Worm (Caenorhabditis elegans): Measurements from ENCODE around the gene R09E10.5.

The R09E10.5 gene

DNA sequence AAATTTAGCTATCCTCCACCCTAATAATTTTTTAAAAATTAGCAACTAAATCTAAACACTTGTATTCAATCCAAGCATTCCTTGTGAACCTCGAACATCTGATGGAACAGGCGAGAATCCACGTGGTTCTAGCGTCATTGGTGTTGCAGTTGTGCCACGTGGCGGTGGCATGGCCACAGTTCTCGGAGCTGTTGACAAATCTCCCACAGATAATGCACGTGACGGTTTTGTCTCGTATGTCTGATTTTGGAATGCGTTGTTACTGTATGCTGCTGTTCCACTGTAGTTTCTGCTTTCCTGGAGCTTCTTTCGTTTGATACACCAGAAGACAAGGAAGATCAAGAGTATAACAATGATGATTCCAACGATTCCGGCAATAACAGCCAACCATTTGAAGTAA is 6.1 kb downstream of the R09E10.5 start:
- no peak for TF ChIP-seq T22C8.4 (GFP tag; IDR thresholded peaks at IDR 0.05)
- TF ChIP-seq ref-1 (GFP tag; conservative IDR thresholded peaks at IDR 0.05) = no peak
- no peak for TF ChIP-seq flt-1 (GFP tag; IDR thresholded peaks at IDR 0.05)
- no peak for TF ChIP-seq tab-1 (GFP tag; IDR thresholded peaks at IDR 0.05)
- no peak for TF ChIP-seq ztf-23 (GFP tag; IDR thresholded peaks at IDR 0.05)
- no peak for TF ChIP-seq ztf-29 (GFP tag; IDR thresholded peaks at IDR 0.05)
- no peak for TF ChIP-seq med-1 (GFP tag; optimal IDR thresholded peaks at IDR 0.05; ENCODE audit: insufficient read depth)
- TF ChIP-seq cog-1 (tag; optimal IDR thresholded peaks at IDR 0.05) = no peak

DNA sequence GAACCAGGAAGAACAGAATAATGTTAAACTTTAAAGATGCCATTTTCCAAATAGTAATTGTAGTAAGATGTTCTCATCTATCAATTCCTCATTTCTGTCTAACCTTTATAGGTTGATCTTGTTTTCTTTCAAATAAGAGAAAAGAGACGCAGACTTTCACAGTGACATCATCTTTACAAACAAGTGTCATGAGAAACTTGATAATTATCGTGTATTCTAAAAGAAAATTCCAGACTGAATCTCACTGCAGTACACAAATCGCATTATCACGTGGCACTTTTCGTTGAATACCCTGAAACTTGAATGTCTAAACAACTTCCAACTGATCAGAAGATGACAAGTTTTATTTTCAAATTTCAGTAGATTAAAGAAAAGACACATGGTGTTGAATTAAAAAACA is 7.0 kb downstream of the R09E10.5 start, which contains the start of gene R09E10.13:
R09E10.13 (minus strand) TSS at position 61 of the 400 bp plus-strand sequence.
- TF ChIP-seq klf-2 (GFP tag; conservative IDR thresholded peaks at IDR 0.05) (no peak), tab-1 (GFP tag; IDR thresholded peaks at IDR 0.05) (no peak), ztf-23 (GFP tag; IDR thresholded peaks at IDR 0.05) (no peak), ref-1 (GFP tag; conservative IDR thresholded peaks at IDR 0.05) (no peak)

DNA sequence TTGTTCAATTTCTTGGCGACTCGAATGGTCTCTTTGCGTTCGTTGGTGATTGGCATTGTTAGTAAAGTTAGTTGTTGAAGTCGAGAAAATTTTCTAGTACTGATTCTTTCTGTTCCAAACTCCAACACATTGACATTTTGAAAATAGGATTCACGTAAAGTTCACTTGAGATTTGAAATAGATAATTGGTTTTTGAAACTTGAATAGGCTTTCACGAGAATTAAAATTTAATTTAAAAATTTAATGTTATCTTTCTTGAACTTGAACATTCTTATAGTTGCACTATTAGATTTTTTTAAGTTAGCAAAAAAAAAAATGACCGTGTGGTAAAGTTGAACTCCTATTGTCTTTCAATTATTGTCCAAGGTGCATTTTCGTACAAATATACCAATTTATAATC is 8.1 kb downstream of the R09E10.5 start, which contains the start of gene R09E10.6:
R09E10.6 (minus strand) TSS at position 101 of the 400 bp plus-strand sequence.
- TF ChIP-seq tab-1 (GFP tag; IDR thresholded peaks at IDR 0.05) (no peak), ref-1 (GFP tag; conservative IDR thresholded peaks at IDR 0.05) (no peak), klf-2 (GFP tag; conservative IDR thresholded peaks at IDR 0.05) (no peak), flt-1 (GFP tag; IDR thresholded peaks at IDR 0.05) (no peak), T22C8.4 (GFP tag; IDR thresholded peaks at IDR 0.05) (no peak), med-1 (GFP tag; optimal IDR thresholded peaks at IDR 0.05; ENCODE audit: insufficient read depth) (no peak), cog-1 (tag; optimal IDR thresholded peaks at IDR 0.05) (no peak)

DNA sequence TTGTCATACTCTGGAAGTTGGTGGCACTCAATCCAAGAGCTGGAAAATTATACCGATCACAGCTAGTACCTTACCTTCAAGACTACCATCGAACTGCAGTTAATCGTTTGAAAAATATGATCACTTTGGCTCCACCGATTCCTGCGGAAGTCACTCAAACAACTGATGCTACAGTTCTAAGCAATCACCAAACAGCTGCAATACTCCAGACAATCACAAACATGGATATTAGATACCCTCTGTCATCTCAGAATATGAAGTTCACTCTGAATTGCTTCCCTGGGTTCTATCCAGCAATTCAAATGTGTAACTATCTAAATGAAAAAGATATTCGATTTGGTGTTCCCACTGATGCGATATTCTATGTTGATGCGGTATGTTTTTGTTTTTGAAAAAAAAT is 13.5 kb downstream of the R09E10.5 start:
- TF ChIP-seq flt-1 (GFP tag; IDR thresholded peaks at IDR 0.05) (no peak), ref-1 (GFP tag; conservative IDR thresholded peaks at IDR 0.05) (no peak), klf-2 (GFP tag; conservative IDR thresholded peaks at IDR 0.05) (no peak), med-1 (GFP tag; optimal IDR thresholded peaks at IDR 0.05; ENCODE audit: insufficient read depth) (no peak), T22C8.4 (GFP tag; IDR thresholded peaks at IDR 0.05) (no peak), tab-1 (GFP tag; IDR thresholded peaks at IDR 0.05) (no peak), ztf-23 (GFP tag; IDR thresholded peaks at IDR 0.05) (no peak), ztf-29 (GFP tag; IDR thresholded peaks at IDR 0.05) (no peak), cog-1 (tag; optimal IDR thresholded peaks at IDR 0.05) (no peak)

DNA sequence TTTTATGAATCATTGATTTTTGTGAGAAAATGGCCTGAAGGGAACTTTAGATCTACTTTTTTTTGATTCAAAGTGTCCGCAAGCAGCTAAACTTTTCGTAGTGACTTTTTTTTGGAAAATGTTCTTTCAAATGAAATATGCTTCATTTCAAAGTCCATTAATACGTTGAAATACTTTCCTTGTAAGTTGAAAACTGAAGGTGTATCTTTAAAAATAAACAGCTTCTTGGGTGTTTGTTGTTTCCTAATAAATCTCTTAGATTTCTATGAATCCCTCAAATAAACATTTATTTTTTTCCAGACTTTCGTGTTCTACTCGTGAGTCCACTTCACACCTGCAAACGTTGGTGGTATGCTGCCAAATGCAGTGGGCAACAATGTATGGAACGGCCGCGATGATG is 15.4 kb downstream of the R09E10.5 start, which contains the start of gene ebax-1:
ebax-1 (plus strand) TSS at position 301 of the 400 bp plus-strand sequence.
- TF ChIP-seq med-1 (GFP tag; optimal IDR thresholded peaks at IDR 0.05; ENCODE audit: insufficient read depth) (no peak), T22C8.4 (GFP tag; IDR thresholded peaks at IDR 0.05) (no peak), flt-1 (GFP tag; IDR thresholded peaks at IDR 0.05) (no peak), ref-1 (GFP tag; conservative IDR thresholded peaks at IDR 0.05) (no peak), klf-2 (GFP tag; conservative IDR thresholded peaks at IDR 0.05) (no peak), ztf-29 (GFP tag; IDR thresholded peaks at IDR 0.05) (no peak), cog-1 (tag; optimal IDR thresholded peaks at IDR 0.05) (no peak), tab-1 (GFP tag; IDR thresholded peaks at IDR 0.05) (no peak), ztf-23 (GFP tag; IDR thresholded peaks at IDR 0.05) (no peak)

DNA sequence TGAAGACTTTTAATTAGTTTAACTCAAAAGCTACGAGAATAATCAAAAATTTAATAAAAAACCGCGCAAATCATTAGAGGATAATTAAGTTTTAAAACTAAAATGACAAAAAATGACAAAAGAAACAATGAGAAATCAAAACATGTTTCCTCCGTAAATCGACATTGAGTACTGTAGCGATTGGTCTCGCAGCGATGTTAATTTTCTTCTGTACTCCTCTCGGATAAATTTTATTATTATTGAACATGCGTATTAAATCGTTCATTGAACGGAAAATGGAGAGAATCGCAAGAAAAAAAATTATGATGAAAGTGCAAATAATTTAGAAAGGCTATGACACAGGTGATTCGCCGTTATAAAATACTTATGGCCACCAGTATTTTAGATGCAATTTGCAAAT is 16.8 kb downstream of the R09E10.5 start:
- TF ChIP-seq ztf-29 (GFP tag; IDR thresholded peaks at IDR 0.05) = no peak
- no peak for TF ChIP-seq T22C8.4 (GFP tag; IDR thresholded peaks at IDR 0.05)

DNA sequence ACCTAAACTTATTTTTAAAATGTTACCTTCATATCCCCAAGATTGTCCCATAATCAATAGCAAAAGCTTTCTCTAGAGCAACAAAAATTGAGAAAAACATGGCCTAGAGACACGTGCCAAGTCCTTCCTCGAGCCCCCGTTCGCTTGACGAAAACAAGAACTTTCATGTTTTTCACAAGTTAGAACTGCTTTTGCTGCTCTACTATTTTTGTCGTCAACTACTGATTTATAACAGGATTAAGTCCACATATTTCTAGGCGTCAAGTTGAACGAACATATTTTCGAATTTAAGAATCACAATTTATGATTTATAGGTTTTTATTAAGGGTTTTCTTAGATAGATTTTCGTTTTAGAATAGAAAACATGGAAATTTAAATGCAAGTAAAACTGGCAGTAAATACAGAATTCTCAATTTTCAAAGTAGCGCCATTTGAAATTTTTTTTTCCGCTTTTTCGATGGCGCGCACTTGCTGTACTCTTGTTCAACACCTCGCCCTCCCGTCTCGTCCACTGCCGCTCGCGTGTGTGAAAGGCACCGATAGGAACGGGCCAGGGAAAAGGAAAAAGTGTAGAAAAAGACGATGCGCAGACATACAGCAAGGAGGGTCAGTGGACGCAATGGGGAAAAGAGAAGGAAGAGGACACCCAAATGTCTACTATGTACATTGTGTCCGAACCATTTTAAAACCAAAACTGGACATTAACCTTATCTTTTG is 17.8 kb downstream of the R09E10.5 start, which contains the start of gene rad-51:
rad-51 (minus strand) TSS at position 51 of the 717 bp plus-strand sequence.
- TF ChIP-seq T22C8.4 (GFP tag; IDR thresholded peaks at IDR 0.05) (no peak), klf-2 (GFP tag; conservative IDR thresholded peaks at IDR 0.05) (no peak), cog-1 (tag; optimal IDR thresholded peaks at IDR 0.05) (peak; percentile 38), ztf-23 (GFP tag; IDR thresholded peaks at IDR 0.05) (no peak), ztf-29 (GFP tag; IDR thresholded peaks at IDR 0.05) (no peak), flt-1 (GFP tag; IDR thresholded peaks at IDR 0.05) (no peak), tab-1 (GFP tag; IDR thresholded peaks at IDR 0.05) (0 out of 2 replicates have a peak, but pooled peaks have one; percentile 9)

DNA sequence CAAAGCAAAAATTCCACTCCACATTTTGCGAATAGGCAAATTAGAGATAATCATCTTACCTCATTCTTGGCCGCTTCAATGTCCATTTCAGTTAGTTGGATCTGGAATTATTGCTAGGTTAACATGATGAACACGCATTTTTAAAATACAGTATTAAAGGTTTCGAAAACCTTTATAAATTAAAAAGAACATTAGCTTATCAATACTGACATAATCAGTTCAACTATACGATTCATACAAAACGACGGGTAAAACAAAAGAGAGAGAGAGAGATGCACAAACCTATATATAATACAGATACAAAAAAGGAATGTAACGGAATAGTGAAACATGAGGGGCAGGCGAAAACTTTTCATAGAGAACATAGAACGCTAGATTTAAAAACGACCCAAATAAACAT is 20.6 kb downstream of the R09E10.5 start, which contains the start of gene thk-1:
thk-1 (minus strand) TSS at position 101 of the 400 bp plus-strand sequence.
- TF ChIP-seq flt-1 (GFP tag; IDR thresholded peaks at IDR 0.05) (no peak), med-1 (GFP tag; optimal IDR thresholded peaks at IDR 0.05; ENCODE audit: insufficient read depth) (no peak), ztf-23 (GFP tag; IDR thresholded peaks at IDR 0.05) (no peak), cog-1 (tag; optimal IDR thresholded peaks at IDR 0.05) (no peak), T22C8.4 (GFP tag; IDR thresholded peaks at IDR 0.05) (no peak), klf-2 (GFP tag; conservative IDR thresholded peaks at IDR 0.05) (no peak), ref-1 (GFP tag; conservative IDR thresholded peaks at IDR 0.05) (no peak), ztf-29 (GFP tag; IDR thresholded peaks at IDR 0.05) (no peak), tab-1 (GFP tag; IDR thresholded peaks at IDR 0.05) (no peak)

DNA sequence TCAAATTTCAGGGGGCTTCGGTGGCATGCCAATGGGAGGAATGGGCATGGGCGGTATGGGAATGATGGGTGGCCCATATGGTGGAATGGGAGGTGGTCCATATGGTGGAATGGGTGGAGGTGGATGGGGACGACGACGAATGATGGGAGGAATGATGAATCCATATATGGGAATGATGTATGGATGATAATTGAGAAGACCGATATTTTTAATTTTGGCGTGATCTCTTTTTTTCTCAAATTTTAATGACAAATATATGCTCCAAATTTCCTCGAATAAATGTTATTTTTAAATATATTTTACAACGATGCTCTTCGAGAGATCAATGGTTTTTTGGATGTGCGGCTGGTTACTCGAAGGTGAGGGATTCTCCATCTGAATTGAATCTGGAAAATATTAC is 24.4 kb downstream of the R09E10.5 start, which contains the start of gene Y43C5A.4:
Y43C5A.4 (plus strand) TSS at position 301 of the 400 bp plus-strand sequence.
- no peak for TF ChIP-seq flt-1 (GFP tag; IDR thresholded peaks at IDR 0.05)
- TF ChIP-seq cog-1 (tag; optimal IDR thresholded peaks at IDR 0.05) = no peak
- no peak for TF ChIP-seq ztf-29 (GFP tag; IDR thresholded peaks at IDR 0.05)
- TF ChIP-seq klf-2 (GFP tag; conservative IDR thresholded peaks at IDR 0.05) = no peak
- TF ChIP-seq med-1 (GFP tag; optimal IDR thresholded peaks at IDR 0.05; ENCODE audit: insufficient read depth) = no peak
- no peak for TF ChIP-seq ztf-23 (GFP tag; IDR thresholded peaks at IDR 0.05)
- no peak for TF ChIP-seq tab-1 (GFP tag; IDR thresholded peaks at IDR 0.05)
- no peak for TF ChIP-seq T22C8.4 (GFP tag; IDR thresholded peaks at IDR 0.05)
- TF ChIP-seq ref-1 (GFP tag; conservative IDR thresholded peaks at IDR 0.05) = no peak

DNA sequence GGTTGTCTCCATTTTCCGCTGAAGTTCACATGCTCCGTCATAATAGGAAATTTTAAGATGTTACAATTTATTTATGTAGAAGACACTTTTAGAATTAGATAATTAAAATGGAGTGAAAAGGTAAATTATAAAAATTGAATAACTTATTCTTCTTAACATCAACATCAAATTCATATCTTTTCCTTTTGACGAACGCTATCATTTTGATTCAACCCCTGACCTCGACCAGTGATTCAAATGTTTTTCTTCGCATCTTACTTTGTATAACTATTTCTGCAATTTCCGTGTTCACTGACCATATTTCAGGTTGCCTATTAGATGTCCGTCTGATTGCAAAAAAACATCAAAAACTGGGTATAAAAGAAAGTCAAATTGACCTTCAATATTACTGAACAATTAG is 25.1 kb downstream of the R09E10.5 start, which contains the start of gene Y43C5A.7:
Y43C5A.7 (plus strand) TSS at position 301 of the 400 bp plus-strand sequence.
- TF ChIP-seq ztf-23 (GFP tag; IDR thresholded peaks at IDR 0.05) (no peak), tab-1 (GFP tag; IDR thresholded peaks at IDR 0.05) (no peak), T22C8.4 (GFP tag; IDR thresholded peaks at IDR 0.05) (no peak), med-1 (GFP tag; optimal IDR thresholded peaks at IDR 0.05; ENCODE audit: insufficient read depth) (no peak), flt-1 (GFP tag; IDR thresholded peaks at IDR 0.05) (no peak), klf-2 (GFP tag; conservative IDR thresholded peaks at IDR 0.05) (no peak), ztf-29 (GFP tag; IDR thresholded peaks at IDR 0.05) (no peak), ref-1 (GFP tag; conservative IDR thresholded peaks at IDR 0.05) (no peak), cog-1 (tag; optimal IDR thresholded peaks at IDR 0.05) (no peak)
